Fruit fly (Drosophila melanogaster) whole organism, embryonic: Measurements from ENCODE around the gene nudE.

Source experiments
- Bteb2 ChIP-seq: fragments of 200-800 bp; sonication (Bioruptor generic); optimal IDR thresholded peaks from 2 replicates; lab custom pipeline; 2016; ENCODE audit warnings: missing biosample characterization, missing genetic modification characterization
- C15 ChIP-seq: fragments of 200-800 bp; sonication (Bioruptor generic); IDR thresholded peaks from 3 replicates; pipeline ENCODE4 v1.3.6; 2022; ENCODE audit warnings: missing biosample characterization, missing genetic modification characterization
- CG10147 ChIP-seq: fragments of 200-800 bp; sonication (Bioruptor generic); optimal IDR thresholded peaks from 2 replicates; lab custom pipeline; 2019; ENCODE audit warnings: missing biosample characterization, mild to moderate bottlenecking, missing genetic modification characterization, moderate library complexity
- CG10431 ChIP-seq: fragments of 200-800 bp; sonication (Bioruptor generic); optimal IDR thresholded peaks from 3 replicates; lab custom pipeline; 2018; ENCODE audit warnings: missing biosample characterization, mild to moderate bottlenecking, missing genetic modification characterization
- CG10565 ChIP-seq: fragments of 200-800 bp; sonication (Bioruptor generic); optimal IDR thresholded peaks from 3 replicates; lab custom pipeline; 2016; ENCODE audit warnings: missing biosample characterization, mild to moderate bottlenecking, missing genetic modification characterization
- CG11456 ChIP-seq: fragments of 200-800 bp; sonication (Bioruptor generic); IDR thresholded peaks from 3 replicates; pipeline ENCODE4 v1.3.6; 2022; ENCODE audit warnings: missing biosample characterization, missing genetic modification characterization
- CG11504 ChIP-seq: fragments of 200-800 bp; sonication (Bioruptor generic); optimal IDR thresholded peaks from 3 replicates; lab custom pipeline; 2019; ENCODE audit warnings: missing biosample characterization, mild to moderate bottlenecking, missing genetic modification characterization, moderate library complexity
- CG12744 ChIP-seq: fragments of 200-800 bp; sonication (Bioruptor generic); optimal IDR thresholded peaks from 2 replicates; lab custom pipeline; 2016; ENCODE audit warnings: missing biosample characterization, missing genetic modification characterization
- CG15479 ChIP-seq: fragments of 200-800 bp; sonication (Bioruptor generic); optimal IDR thresholded peaks from 3 replicates; lab custom pipeline; 2019; ENCODE audit warnings: missing biosample characterization, mild to moderate bottlenecking, missing genetic modification characterization, moderate library complexity
- CG17328 ChIP-seq: fragments of 200-800 bp; sonication (Bioruptor generic); IDR thresholded peaks from 2 replicates; pipeline ENCODE4 v1.3.6; 2022; ENCODE audit warnings: missing biosample characterization, missing genetic modification characterization
- CG18476 ChIP-seq: fragments of 200-800 bp; sonication (Bioruptor generic); optimal IDR thresholded peaks from 2 replicates; lab custom pipeline; 2016; ENCODE audit warnings: missing biosample characterization, mild to moderate bottlenecking, missing genetic modification characterization
- CG30431 ChIP-seq: fragments of 200-800 bp; sonication (Bioruptor generic); optimal IDR thresholded peaks from 2 replicates; lab custom pipeline; 2017; ENCODE audit warnings: missing biosample characterization, missing genetic modification characterization
- CG3065 ChIP-seq: fragments of 200-800 bp; sonication (Bioruptor generic); optimal IDR thresholded peaks from 2 replicates; lab custom pipeline; 2016; ENCODE audit warnings: missing biosample characterization, missing genetic modification characterization
- CG3163 ChIP-seq: fragments of 200-800 bp; sonication (Bioruptor generic); optimal IDR thresholded peaks from 3 replicates; lab custom pipeline; 2016; ENCODE audit warnings: missing biosample characterization, missing genetic modification characterization
- CG3281 ChIP-seq: fragments of 200-800 bp; sonication (Bioruptor generic); optimal IDR thresholded peaks from 3 replicates; lab custom pipeline; 2017; ENCODE audit warnings: missing biosample characterization, mild to moderate bottlenecking, missing genetic modification characterization
- CG33213 ChIP-seq: fragments of 200-800 bp; sonication (Bioruptor generic); optimal IDR thresholded peaks from 3 replicates; lab custom pipeline; 2016; ENCODE audit warnings: missing biosample characterization, missing genetic modification characterization
- CG7271 ChIP-seq: fragments of 200-800 bp; sonication (Bioruptor generic); optimal IDR thresholded peaks from 2 replicates; lab custom pipeline; 2018; ENCODE audit warnings: missing biosample characterization, mild to moderate bottlenecking, missing genetic modification characterization, moderate library complexity
- CG7928 ChIP-seq: fragments of 200-800 bp; sonication (Bioruptor generic); optimal IDR thresholded peaks from 2 replicates; lab custom pipeline; 2017; ENCODE audit warnings: missing biosample characterization, mild to moderate bottlenecking, missing genetic modification characterization
- CG9437 ChIP-seq: fragments of 200-800 bp; sonication (Bioruptor generic); optimal IDR thresholded peaks from 2 replicates; lab custom pipeline; 2018; ENCODE audit warnings: missing biosample characterization, mild to moderate bottlenecking, missing genetic modification characterization
- CTCF ChIP-seq: fragments of 200-800 bp; sonication (Bioruptor generic); optimal IDR thresholded peaks from 2 replicates; lab custom pipeline; 2017; ENCODE audit warnings: missing biosample characterization, mild to moderate bottlenecking, missing genetic modification characterization, moderate library complexity
- Doc2 ChIP-seq: fragments of 200-800 bp; sonication (Bioruptor generic); IDR thresholded peaks from 2 replicates; pipeline ENCODE4 v1.3.6; 2022; ENCODE audit warnings: missing biosample characterization, missing genetic modification characterization
- ERR ChIP-seq: fragments of 200-800 bp; sonication (Bioruptor generic); optimal IDR thresholded peaks from 2 replicates; lab custom pipeline; 2016; ENCODE audit warnings: missing biosample characterization, missing genetic modification characterization
- Gsc ChIP-seq: fragments of 200-800 bp; sonication (Bioruptor generic); IDR thresholded peaks from 2 replicates; pipeline ENCODE4 v1.3.6; 2022; ENCODE audit warnings: missing biosample characterization, missing genetic modification characterization
- Hand ChIP-seq: fragments of 200-800 bp; sonication (Bioruptor generic); optimal IDR thresholded peaks from 2 replicates; lab custom pipeline; 2017; ENCODE audit warnings: mild to moderate bottlenecking, missing biosample characterization, missing genetic modification reagents, missing genetic modification characterization
- Hsf ChIP-seq: fragments of 200-800 bp; sonication (Bioruptor generic); optimal IDR thresholded peaks from 3 replicates; lab custom pipeline; 2016; ENCODE audit warnings: missing biosample characterization, missing genetic modification characterization
- MTF-1 ChIP-seq: fragments of 200-800 bp; sonication (Bioruptor generic); optimal IDR thresholded peaks from 2 replicates; lab custom pipeline; 2018; ENCODE audit warnings: missing biosample characterization, mild to moderate bottlenecking, missing genetic modification characterization, borderline replicate concordance
- NC2α ChIP-seq: fragments of 200-800 bp; sonication (Bioruptor generic); optimal IDR thresholded peaks from 2 replicates; lab custom pipeline; 2016; ENCODE audit warnings: missing biosample characterization, missing genetic modification characterization
- Scr ChIP-seq: fragments of 200-800 bp; sonication (Bioruptor generic); IDR thresholded peaks from 2 replicates; pipeline ENCODE4 v1.3.6; 2022; ENCODE audit warnings: missing biosample characterization, missing genetic modification characterization; ENCODE audit not compliant: partially characterized antibody
- Vsx1 ChIP-seq: fragments of 200-800 bp; sonication (Bioruptor generic); optimal IDR thresholded peaks from 2 replicates; lab custom pipeline; 2017; ENCODE audit warnings: missing biosample characterization, mild to moderate bottlenecking, missing genetic modification characterization, missing genetic modification reagents
- YL-1 ChIP-seq: fragments of 200-800 bp; sonication (Bioruptor generic); optimal IDR thresholded peaks from 3 replicates; lab custom pipeline; 2017; ENCODE audit warnings: missing biosample characterization, mild to moderate bottlenecking, missing genetic modification characterization
- ara ChIP-seq: fragments of 200-800 bp; sonication (Bioruptor generic); IDR thresholded peaks from 2 replicates; pipeline ENCODE4 v1.3.6; 2022; ENCODE audit warnings: missing biosample characterization, missing genetic modification characterization
- bowl ChIP-seq: fragments of 200-800 bp; sonication (Bioruptor generic); IDR thresholded peaks from 2 replicates; pipeline ENCODE4 v1.3.6; 2022; ENCODE audit warnings: missing biosample characterization, missing genetic modification characterization
- btn ChIP-seq: fragments of 200-800 bp; sonication (Bioruptor generic); optimal IDR thresholded peaks from 2 replicates; lab custom pipeline; 2016; ENCODE audit warnings: missing biosample characterization, missing genetic modification characterization
- chif ChIP-seq, 2 experiments: fragments of 200-800 bp; sonication (Bioruptor generic); optimal IDR thresholded peaks; 3 replicates each; lab custom pipeline; 2016; ENCODE audit warnings: missing biosample characterization in 2 of 2, missing genetic modification characterization in 2 of 2
- crp ChIP-seq, 2 experiments: fragments of 200-800 bp; sonication (Bioruptor generic); optimal IDR thresholded peaks; 2 replicates in 1 of 2; 3 replicates in 1 of 2; lab custom pipeline; 2017; ENCODE audit warnings: missing biosample characterization in 2 of 2, missing genetic modification characterization in 2 of 2, mild to moderate bottlenecking in 1 of 2, moderate library complexity in 1 of 2
- cwo ChIP-seq: fragments of 200-800 bp; sonication (Bioruptor generic); optimal IDR thresholded peaks from 3 replicates; lab custom pipeline; 2017; ENCODE audit warnings: missing biosample characterization, missing genetic modification characterization, mild to moderate bottlenecking, moderate library complexity, missing genetic modification reagents
- da ChIP-seq: fragments of 200-800 bp; sonication (Bioruptor generic); optimal IDR thresholded peaks from 2 replicates; lab custom pipeline; 2016; ENCODE audit warnings: missing biosample characterization, missing genetic modification characterization
- gem ChIP-seq: fragments of 200-800 bp; sonication (Bioruptor generic); optimal IDR thresholded peaks from 2 replicates; lab custom pipeline; 2019; ENCODE audit warnings: missing biosample characterization, mild to moderate bottlenecking, missing genetic modification characterization, moderate library complexity
- gsb ChIP-seq: fragments of 200-800 bp; sonication (Bioruptor generic); IDR thresholded peaks from 2 replicates; pipeline ENCODE4 v1.3.6; 2022; ENCODE audit warnings: missing biosample characterization, missing genetic modification characterization
- mam ChIP-seq: fragments of 200-800 bp; sonication (Bioruptor generic); optimal IDR thresholded peaks from 3 replicates; lab custom pipeline; 2016; ENCODE audit warnings: missing biosample characterization, missing genetic modification characterization
- onecut ChIP-seq: fragments of 200-800 bp; sonication (Bioruptor generic); IDR thresholded peaks from 2 replicates; pipeline ENCODE4 v1.3.6; 2022; ENCODE audit warnings: missing biosample characterization, missing genetic modification characterization
- otp ChIP-seq: fragments of 200-800 bp; sonication (Bioruptor generic); IDR thresholded peaks from 3 replicates; pipeline ENCODE4, ENCODE4 v1.3.6; 2022; ENCODE audit warnings: missing biosample characterization, missing genetic modification characterization
- p53 ChIP-seq: fragments of 200-800 bp; sonication (Bioruptor generic); optimal IDR thresholded peaks from 2 replicates; lab custom pipeline; 2016; ENCODE audit warnings: missing biosample characterization, missing genetic modification characterization
- pan ChIP-seq, 4 experiments: fragments of >200 bp in 3 of 4; fragments of 200-800 bp in 1 of 4; sonication (Bioruptor generic) in 1 of 4; optimal IDR thresholded peaks in 3 of 4; IDR thresholded peaks in 1 of 4; 2 replicates each; pipeline versions ENCODE4 v1.3.6 to Lab custom; 2017 to 2022; ENCODE audit warnings: missing biosample characterization in 2 of 4, missing genetic modification characterization in 2 of 4, mixed read lengths in 1 of 4
- pnt ChIP-seq: fragments of 200-800 bp; sonication (Bioruptor generic); optimal IDR thresholded peaks from 3 replicates; lab custom pipeline; 2016; ENCODE audit warnings: missing biosample characterization, missing genetic modification characterization
- rib ChIP-seq: fragments of 200-800 bp; sonication (Bioruptor generic); IDR thresholded peaks from 2 replicates; pipeline ENCODE4 v1.3.6; 2022; ENCODE audit warnings: missing biosample characterization, missing genetic modification characterization
- row ChIP-seq: fragments of 200-800 bp; sonication (Bioruptor generic); IDR thresholded peaks from 3 replicates; pipeline ENCODE4 v1.3.6; 2022; ENCODE audit warnings: missing biosample characterization, missing genetic modification characterization
- ssp ChIP-seq: fragments of 200-800 bp; sonication (Bioruptor generic); IDR thresholded peaks from 2 replicates; pipeline ENCODE4 v1.3.6; 2022; ENCODE audit warnings: missing biosample characterization, missing genetic modification characterization
- vvl ChIP-seq: fragments of 200-800 bp; sonication (Bioruptor generic); IDR thresholded peaks from 2 replicates; pipeline ENCODE4 v1.3.6; 2022; ENCODE audit warnings: missing biosample characterization, missing genetic modification characterization
- yki ChIP-seq: fragments of >200 bp; optimal IDR thresholded peaks from 3 replicates; lab custom pipeline; 2018
- zfh1 ChIP-seq: fragments of 200-800 bp; sonication (Bioruptor generic); IDR thresholded peaks from 3 replicates; pipeline ENCODE4 v1.3.6; 2022; ENCODE audit warnings: missing biosample characterization, missing genetic modification characterization

The nudE gene

DNA sequence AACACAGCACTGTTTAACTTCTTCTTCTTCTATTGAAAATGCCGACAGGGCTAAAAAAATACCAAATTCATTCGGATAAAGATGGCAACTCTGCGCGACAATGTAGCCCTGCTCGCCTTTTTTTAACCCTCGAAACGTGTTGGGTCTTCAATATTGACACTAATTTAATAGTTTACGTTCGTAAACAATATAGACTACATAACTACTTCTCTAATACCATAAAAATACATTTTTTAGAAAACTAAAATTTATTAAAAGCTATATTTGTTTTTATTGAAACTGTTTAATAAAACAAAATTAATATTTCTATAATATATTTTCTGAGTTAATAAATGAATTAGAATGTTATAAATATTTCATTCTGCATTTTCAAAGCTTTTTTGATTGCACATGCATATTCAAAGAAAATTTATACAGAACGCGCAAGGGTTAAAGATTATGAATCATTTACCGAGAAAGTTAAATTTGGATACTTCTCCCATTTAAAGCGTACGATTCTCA is 10.4 kb upstream of the nudE start, which contains the start of the genes Taf2 and CalpB (continued):
- TF ChIP-seq da (no peak), chif (GFP tag; optimal IDR thresholded peaks at IDR 0.05; lab: Kevin White, UChicago) (peak in 1 of 2 experiments; percentile 34), zfh1 (GFP tag; lab: Robert Waterston, UW) (peak; percentile 61; the same call in 1 of the 3 replicates), pnt (GFP tag; lab: Kevin White, UChicago) (no peak), Hand (peak; percentile 31), CTCF (GFP tag; lab: Kevin White, UChicago) (peak; percentile 10), CG3281 (peak; percentile 89), row (peak; percentile 92), CG3065 (GFP tag; lab: Kevin White, UChicago) (no peak), Doc2 (GFP tag; lab: Robert Waterston, UW) (no peak), CG11504 (tag; lab: Kevin White, UChicago) (peak; percentile 96), MTF-1 (no peak), pan (optimal IDR thresholded peaks at IDR 0.05; lab: Kevin White, UChicago) (no peak), pan (GFP tag; optimal IDR thresholded peaks at IDR 0.05 in 1 of 2, IDR thresholded peaks at IDR 0.05 in 1 of 2) (peak in 1 of 2 experiments; percentile 77), rib (no peak), ara (peak; percentile 24; the same call in 1 of the 2 replicates), p53 (GFP tag; lab: Kevin White, UChicago) (no peak), onecut (GFP tag; lab: Robert Waterston, UW) (peak; percentile 63), Hsf (GFP tag; lab: Kevin White, UChicago) (peak; percentile 61), YL-1 (GFP tag; lab: Kevin White, UChicago) (peak; percentile 87), CG33213 (GFP tag; lab: Kevin White, UChicago) (no peak), vvl (GFP tag; lab: Robert Waterston, UW) (peak; percentile 87), CG12744 (GFP tag; lab: Kevin White, UChicago) (no peak), CG7271 (peak; percentile 80), gem (tag; lab: Kevin White, UChicago) (peak; percentile 96), cwo (GFP tag; lab: Kevin White, UChicago) (peak; percentile 84), CG15479 (GFP tag; lab: Kevin White, UChicago) (no peak), CG3163 (peak; percentile 42), CG17328 (peak; percentile 73; the same call in 1 of the 2 replicates), C15 (GFP tag; lab: Robert Waterston, UW) (no peak), CG10431 (GFP tag; lab: Kevin White, UChicago) (peak; percentile 62), CG7928 (GFP tag; lab: Kevin White, UChicago) (peak; percentile 97), CG30431 (GFP tag; lab: Kevin White, UChicago) (peak; percentile 50), CG18476 (peak; percentile 46), CG11456 (GFP tag; lab: Robert Waterston, UW) (peak; percentile 69; the same call in 2 of the 3 replicates), yki (no peak), btn (no peak), CG10147 (GFP tag; lab: Kevin White, UChicago) (peak; percentile 93), otp (GFP tag; lab: Robert Waterston, UW) (peak; percentile 64; the same call in 1 of the 3 replicates), bowl (GFP tag; lab: Robert Waterston, UW) (no peak), mam (GFP tag; lab: Kevin White, UChicago) (peak; percentile 36), NC2α (GFP tag; lab: Kevin White, UChicago) (no peak), ssp (peak; percentile 73), CG10565 (GFP tag; lab: Kevin White, UChicago) (no peak), Vsx1 (GFP tag; lab: Kevin White, UChicago) (no peak), gsb (GFP tag; lab: Robert Waterston, UW) (peak; percentile 62), CG9437 (GFP tag; lab: Kevin White, UChicago) (peak; percentile 84), Gsc (no peak), crp (GFP tag; optimal IDR thresholded peaks at IDR 0.05; lab: Kevin White, UChicago) (peak in 1 of 2 experiments; percentile 36), ERR (no peak), Bteb2 (GFP tag; lab: Kevin White, UChicago) (peak; percentile 47), Scr (GFP tag; lab: Robert Waterston, UW) (0 out of 2 replicates have a peak, but pooled peaks have one; percentile 9)
